Fruit fly (Drosophila melanogaster) Kc167 (cell line): ENCODE results near the gene Ntl.

Experiments
- Myc ChIP-seq: fragments of >200 bp; optimal IDR thresholded peaks from 2 replicates; lab custom pipeline; 2017; ENCODE audit warnings: missing external identifiers
- Sin3A ChIP-seq: fragments of >200 bp; optimal IDR thresholded peaks from 2 replicates; lab custom pipeline; 2018; ENCODE audit warnings: missing external identifiers
- h ChIP-seq: fragments of >200 bp; optimal IDR thresholded peaks from 3 replicates; lab custom pipeline; 2018; ENCODE audit warnings: missing external identifiers
- insv ChIP-seq: fragments of >200 bp; optimal IDR thresholded peaks from 3 replicates; lab custom pipeline; 2018; ENCODE audit warnings: missing external identifiers
- psq ChIP-seq: fragments of >200 bp; optimal IDR thresholded peaks from 2 replicates; lab custom pipeline; 2017; ENCODE audit warnings: missing external identifiers
- ttk ChIP-seq: sonication (Bioruptor generic); optimal IDR thresholded peaks from 2 replicates; lab custom pipeline; 2017; ENCODE audit warnings: missing external identifiers

Gene Ntl

DNA sequence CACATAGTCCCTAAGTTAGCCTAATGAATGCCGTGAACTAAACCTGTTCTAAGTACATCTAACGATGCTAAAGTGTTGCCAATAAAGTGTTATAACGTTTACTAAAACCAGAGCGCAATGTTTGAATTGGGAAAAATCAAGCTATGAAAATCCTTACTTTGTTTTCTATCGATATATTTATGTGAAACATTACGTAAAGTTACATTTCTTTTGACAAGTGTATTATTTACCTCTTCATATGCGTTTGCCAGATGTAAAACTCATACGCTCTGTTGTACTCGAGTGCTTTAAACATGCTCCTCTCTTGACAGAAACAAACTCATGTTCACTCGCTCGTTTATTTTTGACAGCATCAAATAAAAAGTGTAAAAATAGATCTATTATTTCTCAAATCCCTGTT is at the start of gene Ntl:
TSS of gene Ntl (plus strand) at position 301 of the 400 bp plus-strand sequence.
- TF ChIP-seq psq (lab: Kevin White, UChicago): no peak
- TF ChIP-seq h (lab: Kevin White, UChicago): no peak
- TF ChIP-seq Myc (lab: Kevin White, UChicago): no peak
- no peak for TF ChIP-seq Sin3A (lab: Kevin White, UChicago)
- TF ChIP-seq insv (lab: Kevin White, UChicago): no peak
- no peak for TF ChIP-seq ttk (lab: Kevin White, UChicago)

DNA sequence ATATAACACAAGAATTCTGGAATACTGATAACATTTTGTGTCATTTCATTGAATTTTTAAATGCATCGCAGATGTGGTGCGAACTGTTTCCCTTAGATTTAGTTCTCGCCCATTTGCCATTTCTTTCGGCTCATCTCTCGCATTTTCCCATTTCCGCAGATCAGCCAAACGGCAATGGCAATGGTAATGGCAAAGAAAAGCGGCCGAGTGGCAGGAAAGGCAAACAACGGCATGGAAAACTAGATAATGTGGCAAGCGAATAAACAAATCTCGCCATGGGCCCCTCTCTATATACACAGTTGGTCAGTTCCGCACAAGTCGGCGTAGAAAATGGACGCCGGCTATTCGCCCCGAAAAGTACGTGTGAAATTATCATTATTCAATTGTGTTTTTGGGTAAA is 44.9 kb upstream of the Ntl start, which contains the start of gene Myo28B1:
TSS of gene Myo28B1 (plus strand) at position 301 of the 400 bp plus-strand sequence.
- TF ChIP-seq psq (lab: Kevin White, UChicago) (no peak), ttk (lab: Kevin White, UChicago) (no peak), Myc (lab: Kevin White, UChicago) (no peak), Sin3A (lab: Kevin White, UChicago) (no peak), h (lab: Kevin White, UChicago) (no peak), insv (lab: Kevin White, UChicago) (no peak)

DNA sequence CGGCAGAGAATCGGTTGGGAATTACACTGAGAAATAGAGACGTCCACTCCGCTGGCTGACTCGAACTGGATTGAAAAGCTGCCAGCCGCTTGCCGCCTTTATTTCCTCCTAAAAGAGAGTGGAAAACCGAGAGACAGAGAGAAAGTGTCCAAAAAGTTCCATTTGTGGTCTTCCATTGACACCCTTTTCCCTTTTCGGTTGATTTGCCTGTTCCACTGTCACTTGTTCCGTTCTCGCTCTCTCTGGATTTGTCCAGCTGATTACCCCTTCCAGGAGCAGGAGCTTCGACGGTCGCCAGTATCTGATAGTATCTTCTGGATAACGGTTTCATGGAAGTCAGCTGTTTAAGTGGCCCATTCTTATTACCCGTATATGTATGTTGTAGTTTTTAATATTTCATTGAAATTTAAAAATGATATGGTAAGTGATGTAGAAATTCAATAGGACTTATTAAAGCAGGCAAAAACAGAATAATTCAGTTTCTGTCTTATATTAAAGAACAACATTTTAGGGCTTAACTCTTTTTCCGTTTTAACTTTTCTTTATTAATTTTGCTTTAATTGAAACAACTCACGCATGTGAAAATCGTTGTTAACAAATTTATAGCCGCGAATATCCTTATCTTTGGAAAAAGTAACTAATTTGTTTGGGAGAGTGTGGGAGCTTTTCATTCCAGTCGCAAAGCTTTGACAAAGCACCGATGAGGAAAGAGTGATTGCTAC is 35.5 kb upstream of the Ntl start, which contains the start of gene Slob:
TSS of gene Slob (minus strand) at position 51 of the 722 bp plus-strand sequence.
- no peak for TF ChIP-seq insv (lab: Kevin White, UChicago)
- no peak for TF ChIP-seq Sin3A (lab: Kevin White, UChicago)
- TF ChIP-seq psq (lab: Kevin White, UChicago): no peak
- no peak for TF ChIP-seq ttk (lab: Kevin White, UChicago)
- TF ChIP-seq Myc (lab: Kevin White, UChicago): no peak
- TF ChIP-seq h (lab: Kevin White, UChicago): no peak

DNA sequence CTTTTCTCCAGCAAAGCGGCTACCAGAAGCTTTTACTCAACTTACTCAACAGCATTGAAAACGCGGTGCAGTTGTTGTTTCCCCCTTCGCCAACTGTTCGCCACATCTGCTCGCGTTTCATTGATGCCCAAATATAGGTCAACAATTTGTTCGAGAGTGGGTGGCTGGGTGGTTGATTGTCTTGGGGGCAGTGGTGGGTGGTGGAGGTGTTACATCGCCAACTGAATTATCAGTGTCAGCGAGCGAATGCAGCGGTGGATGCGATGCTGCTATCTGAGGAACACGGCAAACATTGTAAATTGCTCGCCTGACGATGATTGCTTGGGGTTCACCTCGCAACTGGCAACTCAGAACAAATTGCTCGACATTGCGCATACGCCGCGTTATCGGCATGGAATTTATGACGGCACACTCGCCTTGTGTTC is 34.9 kb upstream of the Ntl start:
- TF ChIP-seq psq (lab: Kevin White, UChicago) (no peak), insv (lab: Kevin White, UChicago) (no peak), h (lab: Kevin White, UChicago) (no peak), ttk (lab: Kevin White, UChicago) (no peak), Sin3A (lab: Kevin White, UChicago) (no peak), Myc (lab: Kevin White, UChicago) (no peak)

DNA sequence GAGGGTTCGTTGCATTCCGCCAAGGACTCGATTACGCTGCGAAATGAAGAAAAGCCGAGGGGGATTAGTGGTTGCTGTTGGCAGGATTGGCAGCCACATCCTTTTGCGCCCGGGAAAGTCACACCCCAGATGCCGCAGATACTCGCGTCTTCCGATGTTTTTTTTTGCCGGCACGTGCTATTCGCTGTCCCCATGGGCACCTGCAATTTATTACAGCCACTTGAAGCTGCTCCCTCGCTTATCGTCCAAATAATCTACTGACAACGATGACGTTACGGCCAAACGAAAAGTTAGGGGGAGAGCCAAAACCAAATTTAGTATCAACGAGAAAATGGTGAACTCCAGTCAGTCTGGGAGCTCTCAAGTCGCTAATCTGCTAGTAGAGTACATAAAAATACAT is 33.7 kb upstream of the Ntl start:
- no peak for TF ChIP-seq Sin3A (lab: Kevin White, UChicago)

DNA sequence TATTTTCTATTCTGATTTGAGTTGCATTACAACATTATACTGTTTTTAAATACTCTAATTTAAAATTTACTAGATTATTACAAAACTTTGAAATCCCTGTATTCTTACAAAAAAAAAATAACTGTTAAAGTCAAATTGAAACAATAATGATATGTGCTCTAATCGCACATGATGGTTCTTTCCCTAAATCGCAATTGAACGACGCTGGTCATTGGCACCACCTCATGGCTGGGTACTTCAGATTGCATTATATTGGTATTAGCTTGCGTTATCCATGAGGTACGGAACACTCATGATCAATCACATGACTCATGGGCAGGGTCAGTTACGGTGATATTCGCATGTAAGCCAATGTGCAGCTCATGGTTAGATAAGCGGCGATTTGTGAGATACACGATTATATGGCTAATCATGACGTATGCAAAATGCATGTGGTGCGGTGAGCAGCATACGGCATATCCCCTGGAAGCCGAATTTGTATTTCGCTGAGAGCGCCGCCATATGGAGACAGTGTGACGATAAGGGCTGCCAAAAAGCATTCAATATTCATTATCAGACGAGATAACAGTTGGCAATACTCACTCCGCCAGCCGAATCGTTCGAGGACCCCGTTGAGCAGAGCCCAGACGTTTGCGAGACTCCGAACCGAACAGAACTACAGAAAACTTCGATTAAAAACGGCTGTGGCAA is 32.4 kb upstream of the Ntl start:
- TF ChIP-seq Sin3A (lab: Kevin White, UChicago): no peak
- TF ChIP-seq insv (lab: Kevin White, UChicago): no peak
- no peak for TF ChIP-seq Myc (lab: Kevin White, UChicago)
- no peak for TF ChIP-seq ttk (lab: Kevin White, UChicago)
- no peak for TF ChIP-seq psq (lab: Kevin White, UChicago)

DNA sequence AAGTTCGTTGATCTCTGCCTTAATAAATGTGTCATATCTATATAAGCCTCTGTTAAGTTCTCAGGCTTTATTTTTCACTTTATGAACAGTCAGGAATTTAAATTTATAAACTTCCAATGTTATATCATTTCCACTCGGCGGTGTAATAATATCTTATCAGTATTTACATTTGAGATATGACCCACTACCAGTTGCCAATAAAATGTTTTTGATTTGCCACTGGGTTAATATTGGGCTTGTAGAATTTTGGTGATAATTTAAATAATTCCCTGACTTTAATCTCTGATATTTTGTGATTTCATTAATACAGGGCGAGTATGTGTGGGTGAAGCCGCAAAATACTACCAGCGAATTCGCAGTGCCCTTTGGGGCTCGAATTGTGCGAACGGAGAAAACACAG is 30.4 kb upstream of the Ntl start:
- TF ChIP-seq h (lab: Kevin White, UChicago) (no peak), insv (lab: Kevin White, UChicago) (no peak), Myc (lab: Kevin White, UChicago) (no peak), psq (lab: Kevin White, UChicago) (no peak), Sin3A (lab: Kevin White, UChicago) (no peak), ttk (lab: Kevin White, UChicago) (no peak)

DNA sequence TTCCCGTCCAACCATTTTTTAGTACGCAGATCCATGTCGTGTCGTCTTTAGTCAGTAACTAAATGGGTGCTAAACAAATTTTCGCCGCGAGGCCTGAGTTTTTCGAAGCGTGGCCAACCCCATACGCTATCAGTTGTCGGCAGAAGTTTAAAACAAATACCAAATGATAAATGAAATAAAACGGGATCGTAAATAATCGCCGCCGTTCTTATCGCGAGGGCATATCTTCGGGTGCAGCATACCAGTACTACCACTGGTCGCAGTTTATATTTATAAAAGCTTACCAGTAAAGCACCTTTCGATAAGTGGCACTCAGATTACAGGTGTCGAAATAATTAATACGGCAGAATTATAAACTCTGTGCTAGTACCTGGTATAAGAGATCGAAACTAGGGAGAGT is 25.4 kb upstream of the Ntl start:
- TF ChIP-seq Myc (lab: Kevin White, UChicago) (no peak), insv (lab: Kevin White, UChicago) (no peak), ttk (lab: Kevin White, UChicago) (no peak), Sin3A (lab: Kevin White, UChicago) (no peak), h (lab: Kevin White, UChicago) (no peak), psq (lab: Kevin White, UChicago) (no peak)

DNA sequence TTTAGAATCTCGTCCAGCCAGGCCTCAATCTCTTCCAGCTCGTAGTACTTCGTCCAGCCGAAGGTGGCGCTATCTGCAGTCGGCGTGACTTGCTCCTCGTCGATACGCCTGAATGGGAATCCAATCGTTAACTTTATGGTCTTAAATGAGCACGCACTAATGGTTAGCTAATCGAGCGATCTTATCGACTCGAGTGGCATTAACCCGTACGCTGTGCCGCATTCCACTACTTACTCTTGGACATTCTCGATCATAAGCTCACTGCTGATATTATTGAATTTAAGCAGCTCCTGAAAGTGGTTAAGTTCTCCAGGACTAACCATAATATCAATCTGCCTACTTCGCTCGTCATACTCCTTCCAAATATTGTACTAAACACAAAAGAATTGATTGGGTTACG is 20.2 kb upstream of the Ntl start:
- TF ChIP-seq ttk (lab: Kevin White, UChicago) (no peak), psq (lab: Kevin White, UChicago) (no peak), insv (lab: Kevin White, UChicago) (no peak), Sin3A (lab: Kevin White, UChicago) (no peak), h (lab: Kevin White, UChicago) (no peak), Myc (lab: Kevin White, UChicago) (no peak)

DNA sequence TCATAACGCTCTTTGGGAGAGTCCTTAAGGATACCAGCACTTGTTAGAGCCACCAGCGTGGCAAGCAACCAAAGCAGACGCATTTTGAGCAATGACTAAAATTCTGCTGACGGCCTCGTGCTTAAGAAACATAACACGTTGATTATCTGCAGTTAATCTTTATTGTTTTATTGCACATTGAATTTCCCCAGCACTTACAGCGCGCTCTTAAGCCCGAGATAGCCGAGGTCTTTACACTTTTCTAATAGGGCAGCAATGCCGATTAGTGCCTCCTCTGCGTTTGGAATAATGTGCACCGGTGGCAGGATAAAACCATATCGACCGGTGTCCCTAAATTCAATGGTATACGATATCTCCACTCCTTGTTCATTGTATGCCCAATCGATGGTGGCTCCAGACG is 19.7 kb upstream of the Ntl start, which contains the start of gene CG18585:
TSS of gene CG18585 (minus strand) at position 101 of the 400 bp plus-strand sequence.
- TF ChIP-seq psq (lab: Kevin White, UChicago): no peak
- TF ChIP-seq h (lab: Kevin White, UChicago): no peak
- no peak for TF ChIP-seq Sin3A (lab: Kevin White, UChicago)
- no peak for TF ChIP-seq Myc (lab: Kevin White, UChicago)
- TF ChIP-seq insv (lab: Kevin White, UChicago): no peak
- no peak for TF ChIP-seq ttk (lab: Kevin White, UChicago)

DNA sequence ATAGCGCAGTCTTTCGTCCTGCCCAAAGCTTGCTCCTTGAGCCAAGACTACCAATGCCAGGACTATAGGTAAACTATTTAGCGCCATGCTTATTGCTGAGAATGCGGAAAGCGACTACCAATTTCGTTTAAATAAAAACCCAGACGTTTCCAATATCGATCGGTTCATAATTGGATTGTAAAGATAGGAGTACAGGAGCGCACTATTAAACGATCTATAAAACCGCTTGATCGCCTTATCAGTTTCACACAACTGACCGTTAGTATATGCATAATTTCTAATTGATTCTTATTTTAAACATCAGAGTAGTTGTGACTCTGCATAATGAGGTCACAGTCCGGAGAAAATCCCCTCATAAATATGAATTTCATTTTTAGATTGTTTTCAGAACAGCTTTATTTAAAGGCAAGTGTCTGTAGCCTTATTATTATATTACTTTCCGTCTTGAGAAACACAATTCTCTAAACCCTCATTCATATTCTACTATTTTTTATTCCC is 18.0 kb upstream of the Ntl start, which contains the start of the genes CG7025 and CG43235:
TSS of gene CG7025 (minus strand) at position 101 of the 498 bp plus-strand sequence.
TSS of gene CG43235 (plus strand) at position 448 of the 498 bp plus-strand sequence.
- TF ChIP-seq Sin3A (lab: Kevin White, UChicago): no peak
- no peak for TF ChIP-seq h (lab: Kevin White, UChicago)
- no peak for TF ChIP-seq insv (lab: Kevin White, UChicago)
- TF ChIP-seq psq (lab: Kevin White, UChicago): no peak
- no peak for TF ChIP-seq Myc (lab: Kevin White, UChicago)
- no peak for TF ChIP-seq ttk (lab: Kevin White, UChicago)
